Fruit fly (Drosophila melanogaster) whole organism, adult: ENCODE results near the gene aralar1.
A peak's percentile ranks its signal among the peaks of the same experiment; 100 is the strongest.

Source experiments
- CG11617 ChIP-seq: fragments of 200-800 bp; sonication (Bioruptor generic); optimal IDR thresholded peaks from 2 replicates; lab custom pipeline; 2017; ENCODE audit warnings: mild to moderate bottlenecking, missing biosample characterization, missing genetic modification reagents, missing genetic modification characterization
- CG12768 ChIP-seq: fragments of 200-800 bp; sonication (Bioruptor generic); optimal IDR thresholded peaks from 2 replicates; lab custom pipeline; 2017; ENCODE audit warnings: missing biosample characterization, missing genetic modification characterization, mild to moderate bottlenecking, moderate library complexity, missing genetic modification reagents
- CG33017 ChIP-seq: fragments of 200-800 bp; sonication (Bioruptor generic); optimal IDR thresholded peaks from 2 replicates; lab custom pipeline; 2018; ENCODE audit warnings: missing biosample characterization, mild to moderate bottlenecking, missing genetic modification characterization, moderate library complexity
- CG5204 ChIP-seq: fragments of 200-800 bp; sonication (Bioruptor generic); optimal IDR thresholded peaks from 2 replicates; lab custom pipeline; 2016; ENCODE audit warnings: missing biosample characterization, missing genetic modification characterization
- CG7045 ChIP-seq: fragments of 200-800 bp; sonication (Bioruptor generic); optimal IDR thresholded peaks from 2 replicates; lab custom pipeline; 2017; ENCODE audit warnings: missing biosample characterization, mild to moderate bottlenecking, missing genetic modification characterization
- CG7101 ChIP-seq: fragments of 200-800 bp; sonication (Bioruptor generic); optimal IDR thresholded peaks from 2 replicates; lab custom pipeline; 2018; ENCODE audit warnings: missing biosample characterization, mild to moderate bottlenecking, missing genetic modification characterization, moderate library complexity
- Crg-1 ChIP-seq: fragments of 200-800 bp; sonication (Bioruptor generic); optimal IDR thresholded peaks from 2 replicates; lab custom pipeline; 2016; ENCODE audit warnings: missing biosample characterization, missing genetic modification characterization
- cic ChIP-seq: fragments of 200-800 bp; sonication (Bioruptor generic); optimal IDR thresholded peaks from 2 replicates; lab custom pipeline; 2017; ENCODE audit warnings: missing biosample characterization, mild to moderate bottlenecking, missing genetic modification characterization, moderate library complexity
- cnc ChIP-seq, 2 experiments: fragments of >200 bp; optimal IDR thresholded peaks; 2 replicates each; lab custom pipeline; 2017
- ovo ChIP-seq: fragments of 200-800 bp; sonication (Bioruptor generic); optimal IDR thresholded peaks from 2 replicates; lab custom pipeline; 2016; ENCODE audit warnings: missing biosample characterization, missing genetic modification characterization
- tj ChIP-seq: fragments of 200-800 bp; sonication (Bioruptor generic); optimal IDR thresholded peaks from 3 replicates; lab custom pipeline; 2017; ENCODE audit warnings: missing biosample characterization, mild to moderate bottlenecking, missing genetic modification characterization, moderate library complexity
- toe ChIP-seq: fragments of 200-800 bp; sonication (Bioruptor generic); optimal IDR thresholded peaks from 2 replicates; lab custom pipeline; 2016; ENCODE audit warnings: missing biosample characterization, missing genetic modification characterization

dm6 chr3R:30406482-30406881 lies 49.2 kb downstream of the aralar1 start:
- TF ChIP-seq tj (GFP tag; lab: Kevin White, UChicago) (no peak), Crg-1 (GFP tag; lab: Kevin White, UChicago) (no peak), CG7101 (tag; lab: Kevin White, UChicago) (no peak), cic (GFP tag; lab: Kevin White, UChicago) (peak; percentile 6), CG11617 (GFP tag; lab: Kevin White, UChicago) (no peak), CG7045 (no peak), cnc (optimal IDR thresholded peaks at IDR 0.05; lab: Kevin White, UChicago) (no peak), toe (GFP tag; lab: Kevin White, UChicago) (no peak), CG12768 (no peak), CG5204 (GFP tag; lab: Kevin White, UChicago) (no peak), ovo (GFP tag; lab: Kevin White, UChicago) (no peak), CG33017 (no peak)
